Worm (Caenorhabditis elegans) whole organism, young adult: ENCODE data around the gene clpp-1.

Experiments used
- C17E4.6 ChIP-seq: fragments of 200-800 bp; sonication (Bioruptor generic); IDR thresholded peaks from 2 replicates; pipeline ENCODE4 v1.3.6; 2022; ENCODE audit warnings: missing genetic modification reagents, missing genetic modification characterization, missing compliant biosample characterization
- F23B12.7 ChIP-seq: sonication (generic microtip); optimal IDR thresholded peaks from 2 replicates; lab custom pipeline; 2017; ENCODE audit warnings: missing genetic modification characterization, mild to moderate bottlenecking, missing compliant biosample characterization, antibody characterized with exemption, moderate library complexity; ENCODE audit not compliant: insufficient read depth
- F33H1.4 ChIP-seq: fragments of 200-800 bp; sonication (Bioruptor generic); IDR thresholded peaks from 2 replicates; pipeline ENCODE4 v1.3.6; 2022; ENCODE audit warnings: missing genetic modification reagents, missing genetic modification characterization, missing compliant biosample characterization
- F39B2.1 ChIP-seq: fragments of 200-800 bp; sonication (Bioruptor generic); IDR thresholded peaks from 2 replicates; pipeline ENCODE4 v1.3.6; 2022; ENCODE audit warnings: missing genetic modification reagents, missing genetic modification characterization, missing compliant biosample characterization
- Y53G8AR.9 ChIP-seq: fragments of 200-800 bp; sonication (Bioruptor generic); conservative IDR thresholded peaks from 2 replicates; pipeline ENCODE4 v1.3.6; 2022; ENCODE audit warnings: missing genetic modification reagents, missing genetic modification characterization, missing compliant biosample characterization
- ZK185.1 ChIP-seq: sonication (generic microtip); optimal IDR thresholded peaks from 2 replicates; lab custom pipeline; 2016; ENCODE audit warnings: mild to moderate bottlenecking, missing genetic modification characterization, missing compliant biosample characterization; ENCODE audit not compliant: poor library complexity, severe bottlenecking
- ama-1 ChIP-seq, 3 experiments: fragments of 150-350 bp in 1 of 3; sonication (generic microtip) in 2 of 3; optimal IDR thresholded peaks; 2 replicates each; lab custom pipeline; 2014 to 2018; ENCODE audit warnings: missing biosample characterization in 2 of 3, missing genetic modification characterization in 2 of 3, missing genetic modification reagents in 2 of 3
- attf-3 ChIP-seq: fragments of 200-800 bp; sonication (Bioruptor generic); conservative IDR thresholded peaks from 2 replicates; pipeline ENCODE4 v1.3.6; 2022; ENCODE audit warnings: missing genetic modification reagents, missing genetic modification characterization, missing compliant biosample characterization
- ceh-100 ChIP-seq: fragments of 200-800 bp; sonication (Bioruptor generic); IDR thresholded peaks from 2 replicates; pipeline ENCODE4 v1.3.6; 2022; ENCODE audit warnings: missing genetic modification reagents, missing genetic modification characterization, missing compliant biosample characterization
- ceh-79 ChIP-seq: sonication (generic microtip); optimal IDR thresholded peaks from 2 replicates; lab custom pipeline; 2017; ENCODE audit warnings: mild to moderate bottlenecking, missing genetic modification characterization, missing compliant biosample characterization
- die-1 ChIP-seq: sonication (generic microtip); optimal IDR thresholded peaks from 2 replicates; lab custom pipeline; 2016; ENCODE audit warnings: missing genotype, mild to moderate bottlenecking, missing genetic modification characterization, missing compliant biosample characterization
- dpl-1 ChIP-seq: fragments of 150-350 bp; optimal IDR thresholded peaks from 2 replicates; lab custom pipeline; 2014; ENCODE audit warnings: missing biosample characterization, missing genetic modification reagents, missing genetic modification characterization
- egl-18 ChIP-seq: fragments of 200-800 bp; sonication (Bioruptor generic); IDR thresholded peaks from 2 replicates; pipeline ENCODE4 v1.3.6; 2022; ENCODE audit warnings: missing genetic modification reagents, missing genetic modification characterization, missing compliant biosample characterization
- egl-44 ChIP-seq: fragments of 200-800 bp; sonication (Bioruptor generic); IDR thresholded peaks from 2 replicates; pipeline ENCODE4 v1.3.6; 2022; ENCODE audit warnings: missing genetic modification reagents, missing genetic modification characterization, missing compliant biosample characterization
- hlh-12 ChIP-seq: sonication (generic microtip); optimal IDR thresholded peaks from 2 replicates; lab custom pipeline; 2016; ENCODE audit warnings: missing genetic modification characterization, missing compliant biosample characterization
- hlh-26 ChIP-seq: fragments of 200-800 bp; sonication (Bioruptor generic); conservative IDR thresholded peaks from 2 replicates; pipeline ENCODE4 v1.3.6; 2022; ENCODE audit warnings: missing genetic modification reagents, missing genetic modification characterization, missing compliant biosample characterization
- hmg-1.2 ChIP-seq: fragments of 200-800 bp; sonication (Bioruptor generic); IDR thresholded peaks from 2 replicates; pipeline ENCODE4 v1.3.6; 2022; ENCODE audit warnings: missing genetic modification reagents, missing genetic modification characterization, missing compliant biosample characterization
- hrde-1 ChIP-seq: sonication (generic microtip); optimal IDR thresholded peaks from 2 replicates; lab custom pipeline; 2016; ENCODE audit warnings: missing genetic modification characterization, mild to moderate bottlenecking, missing compliant biosample characterization, moderate library complexity, missing genotype, missing genetic modification reagents, borderline replicate concordance
- lin-35 ChIP-seq, 3 experiments: fragments of 150-350 bp in 2 of 3; sonication (generic microtip) in 1 of 3; optimal IDR thresholded peaks; 2 replicates each; lab custom pipeline; 2014 to 2018; ENCODE audit warnings: missing biosample characterization in 3 of 3, missing genetic modification characterization in 3 of 3, missing genetic modification reagents in 3 of 3
- lin-40 ChIP-seq: sonication (generic microtip); optimal IDR thresholded peaks from 2 replicates; lab custom pipeline; 2016; ENCODE audit warnings: missing genetic modification characterization, mild to moderate bottlenecking, missing compliant biosample characterization, missing genotype, missing genetic modification reagents
- madf-10 ChIP-seq: sonication (generic microtip); optimal IDR thresholded peaks from 2 replicates; lab custom pipeline; 2016; ENCODE audit warnings: mild to moderate bottlenecking, missing genetic modification characterization, missing compliant biosample characterization
- mcd-1 ChIP-seq: fragments of 200-800 bp; sonication (Bioruptor generic); IDR thresholded peaks from 2 replicates; pipeline ENCODE4 v1.3.6; 2022; ENCODE audit warnings: missing genetic modification reagents, missing genetic modification characterization, missing compliant biosample characterization
- mes-4 ChIP-seq: sonication (generic microtip); optimal IDR thresholded peaks from 2 replicates; lab custom pipeline; 2016; ENCODE audit warnings: missing genotype, missing genetic modification characterization, missing compliant biosample characterization
- nfya-1 ChIP-seq: sonication (generic microtip); optimal IDR thresholded peaks from 2 replicates; lab custom pipeline; 2017; ENCODE audit warnings: antibody characterized with exemption, missing compliant biosample characterization, missing genetic modification characterization, borderline replicate concordance; ENCODE audit not compliant: insufficient read depth
- nfya-2 ChIP-seq: fragments of 200-800 bp; sonication (Bioruptor generic); IDR thresholded peaks from 2 replicates; pipeline ENCODE4 v1.3.6; 2022; ENCODE audit warnings: missing genetic modification reagents, missing genetic modification characterization, missing compliant biosample characterization
- nhr-120 ChIP-seq: fragments of 200-800 bp; sonication (Bioruptor generic); IDR thresholded peaks from 2 replicates; pipeline ENCODE4 v1.3.6; 2022; ENCODE audit warnings: missing genetic modification characterization, missing compliant biosample characterization
- nhr-27 ChIP-seq: fragments of 200-800 bp; sonication (Bioruptor generic); optimal IDR thresholded peaks from 2 replicates; lab custom pipeline; 2018; ENCODE audit warnings: mild to moderate bottlenecking, missing genetic modification characterization, moderate library complexity, missing compliant biosample characterization
- pha-4 ChIP-seq: fragments of 150-350 bp; sonication (generic microtip); optimal IDR thresholded peaks from 2 replicates; lab custom pipeline; 2014; ENCODE audit warnings: missing biosample characterization, missing genetic modification reagents, missing genetic modification characterization
- rcor-1 ChIP-seq: fragments of 200-800 bp; sonication (Bioruptor generic); IDR thresholded peaks from 2 replicates; pipeline ENCODE4 v1.3.6; 2022; ENCODE audit warnings: missing genetic modification reagents, missing genetic modification characterization, missing compliant biosample characterization
- sdz-38 ChIP-seq: sonication (generic microtip); optimal IDR thresholded peaks from 2 replicates; lab custom pipeline; 2016; ENCODE audit warnings: missing genotype, missing genetic modification characterization, missing compliant biosample characterization
- snpc-1.1 ChIP-seq: sonication (generic microtip); optimal IDR thresholded peaks from 2 replicates; lab custom pipeline; 2017; ENCODE audit warnings: missing genetic modification characterization, mild to moderate bottlenecking, missing compliant biosample characterization, antibody characterized with exemption, moderate library complexity, missing genotype, missing genetic modification reagents; ENCODE audit not compliant: insufficient read depth
- snpc-4 ChIP-seq, 5 experiments: fragments of 150-350 bp in 1 of 5; sonication (generic microtip) in 4 of 5; optimal IDR thresholded peaks; 2 replicates each; lab custom pipeline; 2014 to 2018; ENCODE audit warnings: missing genetic modification characterization in 5 of 5, missing biosample characterization in 3 of 5, antibody characterized with exemption in 2 of 5, mild to moderate bottlenecking in 2 of 5, missing compliant biosample characterization in 2 of 5, missing genotype in 2 of 5, moderate library complexity in 2 of 5, missing genetic modification reagents in 1 of 5
- tbx-9 ChIP-seq: sonication (generic microtip); optimal IDR thresholded peaks from 2 replicates; lab custom pipeline; 2016; ENCODE audit warnings: borderline replicate concordance, missing genetic modification characterization, inconsistent platforms, missing compliant biosample characterization
- tlf-1 ChIP-seq: fragments of 200-800 bp; sonication (Bioruptor generic); optimal IDR thresholded peaks from 2 replicates; lab custom pipeline; 2018; ENCODE audit warnings: mild to moderate bottlenecking, missing genetic modification characterization, missing compliant biosample characterization
- unc-130 ChIP-seq: sonication (generic microtip); optimal IDR thresholded peaks from 2 replicates; lab custom pipeline; 2016; ENCODE audit warnings: missing genetic modification reagents, missing genetic modification characterization, missing compliant biosample characterization
- xnd-1 ChIP-seq: sonication (generic microtip); optimal IDR thresholded peaks from 2 replicates; lab custom pipeline; 2016; ENCODE audit warnings: missing genotype, missing genetic modification reagents, missing genetic modification characterization, missing compliant biosample characterization
- zim-3 ChIP-seq: sonication (generic microtip); optimal IDR thresholded peaks from 2 replicates; lab custom pipeline; 2017; ENCODE audit warnings: mild to moderate bottlenecking, missing genetic modification characterization, moderate library complexity, missing compliant biosample characterization
- ztf-25 ChIP-seq: fragments of 200-800 bp; sonication (Bioruptor generic); IDR thresholded peaks from 2 replicates; pipeline ENCODE4 v1.3.6; 2022; ENCODE audit warnings: missing genetic modification reagents, missing genetic modification characterization, missing compliant biosample characterization
- ztf-6 ChIP-seq: fragments of 200-800 bp; sonication (Bioruptor generic); IDR thresholded peaks from 2 replicates; pipeline ENCODE4 v1.3.6; 2022; ENCODE audit warnings: missing genetic modification reagents, missing genetic modification characterization, missing compliant biosample characterization

Gene clpp-1

ce11 chrII:10279561-10279960 is 23.1 kb downstream of the clpp-1 start, which contains the start of gene ZK971.1:
TSS of gene ZK971.1 (minus strand) at chrII:10279661.
- no peak for TF ChIP-seq F23B12.7 (tag; lab: Kevin White, UChicago)
- TF ChIP-seq, all 124 proteins: peak for 0

DNA sequence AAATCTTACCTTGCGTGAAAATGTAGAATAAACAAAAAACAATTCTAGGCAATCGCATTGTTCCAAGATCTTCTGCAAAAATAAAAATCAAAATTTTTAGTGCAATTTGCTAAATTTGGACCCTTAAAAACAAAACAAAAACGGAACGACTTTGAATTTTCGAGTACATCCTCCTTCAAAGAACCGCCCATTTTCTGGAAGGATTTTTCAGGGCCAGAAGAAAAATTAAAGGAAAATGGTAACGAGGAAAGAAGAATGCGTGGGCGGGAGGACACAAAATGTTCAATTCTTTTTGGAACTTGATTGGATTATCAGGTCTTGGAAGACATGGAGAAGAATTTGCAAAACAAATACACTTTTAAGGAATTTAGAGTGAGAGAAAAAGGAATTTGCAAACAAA is 31.5 kb downstream of the clpp-1 start, which contains the start of gene F54B3.4:
TSS of gene F54B3.4 (minus strand) at position 101 of the 400 bp plus-strand sequence.
- TF ChIP-seq lin-40 (tag; lab: Kevin White, UChicago): no peak
- no peak for TF ChIP-seq Y53G8AR.9 (GFP tag; lab: Robert Waterston, UW)
- no peak for TF ChIP-seq dpl-1
- no peak for TF ChIP-seq hlh-26 (GFP tag; lab: Robert Waterston, UW)
- no peak for TF ChIP-seq tbx-9 (tag; lab: Kevin White, UChicago)
- TF ChIP-seq ztf-25 (GFP tag; lab: Robert Waterston, UW): no peak
- no peak for TF ChIP-seq egl-44
- TF ChIP-seq sdz-38 (tag; lab: Kevin White, UChicago): no peak
- no peak for TF ChIP-seq ZK185.1 (tag; lab: Kevin White, UChicago)
- TF ChIP-seq die-1: no peak
- no peak for TF ChIP-seq snpc-1.1 (tag; lab: Kevin White, UChicago)

- TF ChIP-seq rcor-1 (GFP tag; lab: Robert Waterston, UW) (no peak), pha-4 (tag; lab: Kevin White, UChicago) (no peak), mcd-1 (GFP tag; lab: Robert Waterston, UW) (no peak), hlh-12 (tag; lab: Kevin White, UChicago) (no peak), ama-1 (optimal IDR thresholded peaks at IDR 0.05; lab: Kevin White, UChicago) (no peak), ama-1 (GFP tag; optimal IDR thresholded peaks at IDR 0.05; lab: Kevin White, UChicago) (no peak), mes-4 (no peak), ztf-25 (GFP tag; lab: Robert Waterston, UW) (no peak), F33H1.4 (no peak), xnd-1 (tag; lab: Kevin White, UChicago) (no peak), ceh-79 (tag; lab: Kevin White, UChicago) (no peak), ZK185.1 (tag; lab: Kevin White, UChicago) (no peak), F39B2.1 (GFP tag; lab: Robert Waterston, UW) (no peak), egl-18 (GFP tag; lab: Robert Waterston, UW) (no peak), unc-130 (GFP tag; lab: Kevin White, UChicago) (no peak), die-1 (no peak), sdz-38 (tag; lab: Kevin White, UChicago) (no peak), ztf-6 (GFP tag; lab: Robert Waterston, UW) (no peak), nhr-120 (no peak), hmg-1.2 (GFP tag; lab: Robert Waterston, UW) (no peak), nfya-2 (no peak)
These were observed 32.6 kb downstream of the clpp-1 start, which contains the start of gene F54B3.2 for ce11 chrII:10270052-10270451. TSS of gene F54B3.2 (minus strand) at chrII:10270152.

DNA sequence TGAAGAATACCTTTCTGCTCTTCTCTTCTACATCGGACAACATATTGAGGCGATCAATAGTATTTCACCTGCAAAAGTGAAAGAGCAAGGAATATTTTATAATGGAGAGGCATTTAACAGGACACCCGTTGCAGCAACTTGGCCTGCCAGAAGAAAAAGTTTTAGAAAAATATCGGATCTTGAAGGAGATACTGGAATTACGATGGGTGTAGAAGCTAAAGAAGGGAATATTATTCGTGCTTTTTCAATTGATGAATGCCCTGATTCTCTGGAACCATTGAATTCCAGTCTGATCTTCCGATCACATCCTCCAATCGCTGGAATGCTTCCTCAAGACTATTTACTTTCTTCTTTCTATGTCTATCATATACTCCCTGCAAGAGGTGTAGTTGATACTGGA is 41.4 kb downstream of the clpp-1 start:
- no peak for TF ChIP-seq die-1
- no peak for TF ChIP-seq madf-10
- TF ChIP-seq zim-3 (tag; lab: Kevin White, UChicago): no peak
- TF ChIP-seq ceh-100 (GFP tag; lab: Robert Waterston, UW): no peak
- TF ChIP-seq lin-35 (GFP tag; optimal IDR thresholded peaks at IDR 0.05; lab: Kevin White, UChicago): no peak
- no peak for TF ChIP-seq snpc-4 (GFP tag; optimal IDR thresholded peaks at IDR 0.05; lab: Kevin White, UChicago)
- TF ChIP-seq snpc-4 (tag; optimal IDR thresholded peaks at IDR 0.05; lab: Kevin White, UChicago): no peak
- no peak for TF ChIP-seq nhr-27 (tag; lab: Kevin White, UChicago)
- TF ChIP-seq nfya-1 (tag; lab: Kevin White, UChicago): no peak
- no peak for TF ChIP-seq C17E4.6 (GFP tag; lab: Robert Waterston, UW)
- TF ChIP-seq attf-3 (GFP tag; lab: Robert Waterston, UW): no peak
- no peak for TF ChIP-seq hrde-1
- TF ChIP-seq tlf-1 (GFP tag; lab: Kevin White, UChicago): no peak
